Fruit fly (Drosophila melanogaster) whole organism, wandering third instar larva: Measurements from ENCODE around the gene CG31560.

Experiments
- Abd-B ChIP-seq: fragments of >200 bp; optimal IDR thresholded peaks from 2 replicates; lab custom pipeline; 2017; ENCODE audit warnings: missing biosample characterization, missing genetic modification characterization
- CG9705 ChIP-seq: fragments of 200-800 bp; sonication (Bioruptor generic); optimal IDR thresholded peaks from 2 replicates; lab custom pipeline; 2018; ENCODE audit warnings: missing biosample characterization, mild to moderate bottlenecking, missing genetic modification characterization
- CrebA ChIP-seq: fragments of 200-800 bp; sonication (Bioruptor generic); optimal IDR thresholded peaks from 2 replicates; lab custom pipeline; 2016; ENCODE audit warnings: missing biosample characterization, mild to moderate bottlenecking, missing genetic modification characterization, borderline replicate concordance
- Dfd ChIP-seq: fragments of >200 bp; optimal IDR thresholded peaks from 2 replicates; lab custom pipeline; 2017; ENCODE audit warnings: missing biosample characterization, missing genetic modification characterization
- Dif ChIP-seq: fragments of 200-275, 200-300 bp; sonication (Bioruptor generic); optimal IDR thresholded peaks from 2 replicates; lab custom pipeline; 2018; ENCODE audit warnings: missing biosample characterization, missing genetic modification characterization; ENCODE audit not compliant: partially characterized antibody
- HLH106 ChIP-seq: fragments of 200-800 bp; optimal IDR thresholded peaks from 3 replicates; lab custom pipeline; 2019; ENCODE audit warnings: missing biosample characterization, mild to moderate bottlenecking, missing genetic modification characterization, moderate library complexity
- Hnf4 ChIP-seq: fragments of 200-800 bp; sonication (Bioruptor generic); optimal IDR thresholded peaks from 2 replicates; lab custom pipeline; 2016; ENCODE audit warnings: missing biosample characterization, mild to moderate bottlenecking, missing genetic modification characterization
- Hr78 ChIP-seq: fragments of >200 bp; optimal IDR thresholded peaks from 2 replicates; lab custom pipeline; 2017; ENCODE audit warnings: missing biosample characterization, missing genetic modification characterization
- Hr83 ChIP-seq: fragments of 200-300 bp; sonication (Bioruptor generic); optimal IDR thresholded peaks from 2 replicates; lab custom pipeline; 2016; ENCODE audit warnings: missing biosample characterization, mild to moderate bottlenecking, missing genetic modification characterization, moderate library complexity; ENCODE audit not compliant: poor library complexity, severe bottlenecking
- Jra ChIP-seq: sonication (Bioruptor generic); optimal IDR thresholded peaks from 2 replicates; lab custom pipeline; 2016; ENCODE audit warnings: missing biosample characterization, missing genetic modification characterization
- Mio ChIP-seq: sonication (Bioruptor generic); optimal IDR thresholded peaks from 2 replicates; lab custom pipeline; 2016; ENCODE audit warnings: missing biosample characterization, missing genetic modification characterization
- Myc ChIP-seq: fragments of >200 bp; optimal IDR thresholded peaks from 2 replicates; lab custom pipeline; 2017
- N ChIP-seq: fragments of >200 bp; optimal IDR thresholded peaks from 2 replicates; lab custom pipeline; 2018; ENCODE audit warnings: missing biosample characterization, missing external identifiers, missing genetic modification characterization
- OdsH ChIP-seq: fragments of 200-800 bp; sonication (Bioruptor generic); optimal IDR thresholded peaks from 2 replicates; lab custom pipeline; 2016; ENCODE audit warnings: missing biosample characterization, mild to moderate bottlenecking, missing genetic modification characterization
- Rel ChIP-seq, 2 experiments: fragments of 200-800 bp; sonication (Bioruptor generic) in 1 of 2; optimal IDR thresholded peaks; 2 replicates in 1 of 2; 3 replicates in 1 of 2; lab custom pipeline; 2016 to 2019; ENCODE audit warnings: mild to moderate bottlenecking in 2 of 2, missing biosample characterization in 2 of 2, missing genetic modification characterization in 2 of 2, moderate library complexity in 1 of 2
- Sp1 ChIP-seq: fragments of 200-800 bp; sonication (Bioruptor generic); optimal IDR thresholded peaks from 3 replicates; lab custom pipeline; 2019; ENCODE audit warnings: missing biosample characterization, mild to moderate bottlenecking, missing genetic modification characterization, moderate library complexity
- br ChIP-seq: fragments of 200-800 bp; sonication (Bioruptor generic); optimal IDR thresholded peaks from 2 replicates; lab custom pipeline; 2016; ENCODE audit warnings: missing biosample characterization, missing genetic modification characterization
- dl ChIP-seq, 2 experiments: fragments of 175-275, 200-275 bp in 1 of 2; fragments of 200-275 bp in 1 of 2; sonication (Bioruptor generic); optimal IDR thresholded peaks; lab custom pipeline; 2018; ENCODE audit warnings: mild to moderate bottlenecking in 2 of 2, missing biosample characterization in 2 of 2, missing genetic modification characterization in 2 of 2, moderate library complexity in 2 of 2; ENCODE audit not compliant: partially characterized antibody in 2 of 2, insufficient read depth in 1 of 2
- dmrt93B ChIP-seq: fragments of 200-800 bp; sonication (Bioruptor generic); optimal IDR thresholded peaks from 2 replicates; lab custom pipeline; 2018; ENCODE audit warnings: missing biosample characterization, mild to moderate bottlenecking, missing genetic modification characterization
- dsf ChIP-seq: sonication (Bioruptor generic); optimal IDR thresholded peaks from 2 replicates; lab custom pipeline; 2016; ENCODE audit warnings: missing biosample characterization, missing genetic modification characterization, borderline replicate concordance
- ey ChIP-seq: fragments of 200-800 bp; sonication (Bioruptor generic); optimal IDR thresholded peaks from 2 replicates; lab custom pipeline; 2016; ENCODE audit warnings: missing biosample characterization, missing genetic modification characterization
- foxo ChIP-seq, 2 experiments: fragments of 200-800 bp; sonication (Bioruptor generic); optimal IDR thresholded peaks; 2 replicates in 1 of 2; 3 replicates in 1 of 2; lab custom pipeline; 2016 to 2017; ENCODE audit warnings: missing biosample characterization in 2 of 2, missing genetic modification characterization in 2 of 2
- fru ChIP-seq: fragments of 200-800 bp; sonication (Bioruptor generic); optimal IDR thresholded peaks from 3 replicates; lab custom pipeline; 2016; ENCODE audit warnings: missing biosample characterization, mild to moderate bottlenecking, missing genetic modification characterization
- jim ChIP-seq: fragments of 175-275, 200-325 bp; sonication (Bioruptor generic); optimal IDR thresholded peaks from 2 replicates; lab custom pipeline; 2016; ENCODE audit warnings: missing biosample characterization, mild to moderate bottlenecking, missing genetic modification characterization
- lola ChIP-seq: fragments of >200 bp; optimal IDR thresholded peaks from 2 replicates; lab custom pipeline; 2017; ENCODE audit warnings: missing biosample characterization, missing genetic modification characterization
- psq ChIP-seq: fragments of 200-800 bp; sonication (Bioruptor generic); optimal IDR thresholded peaks from 3 replicates; lab custom pipeline; 2017; ENCODE audit warnings: missing biosample characterization, mild to moderate bottlenecking, missing genetic modification characterization, moderate library complexity
- sage ChIP-seq: fragments of 200-800 bp; sonication (Bioruptor generic); optimal IDR thresholded peaks from 2 replicates; lab custom pipeline; 2016; ENCODE audit warnings: missing biosample characterization, mild to moderate bottlenecking, missing genetic modification characterization
- sv ChIP-seq: fragments of 200-800 bp; sonication (Bioruptor generic); optimal IDR thresholded peaks from 3 replicates; lab custom pipeline; 2016; ENCODE audit warnings: missing biosample characterization, missing genetic modification characterization
- tai ChIP-seq: sonication (Bioruptor generic); optimal IDR thresholded peaks from 2 replicates; lab custom pipeline; 2016; ENCODE audit warnings: missing biosample characterization, missing genetic modification characterization
- woc ChIP-seq: sonication (Bioruptor generic); optimal IDR thresholded peaks from 2 replicates; lab custom pipeline; 2016; ENCODE audit warnings: missing biosample characterization, mild to moderate bottlenecking, missing genetic modification characterization

Gene CG31560

DNA sequence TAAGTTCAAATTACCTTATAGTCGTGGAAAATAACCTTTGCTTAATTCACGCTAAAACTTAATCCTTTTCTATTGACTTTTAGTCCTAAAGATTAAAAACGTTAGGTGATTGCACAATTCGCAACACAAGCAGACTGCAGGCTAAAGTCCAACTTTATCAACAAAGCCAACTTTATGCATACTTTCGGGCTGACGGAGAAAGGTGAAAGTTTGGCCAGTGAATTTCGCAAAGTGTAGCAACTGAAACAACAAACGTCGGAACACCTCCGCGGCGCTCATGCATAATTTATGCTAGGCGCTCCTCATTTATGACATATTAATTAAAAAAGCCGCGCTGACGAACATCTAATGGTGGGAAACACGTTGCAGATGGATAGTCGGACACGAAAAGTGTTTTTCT, 39.8 kb upstream of the CG31560 start:
- TF ChIP-seq Mio (GFP tag; lab: Kevin White, UChicago) (no peak), psq (GFP tag; lab: Kevin White, UChicago) (no peak), Dfd (GFP tag; lab: Kevin White, UChicago) (no peak), woc (GFP tag; lab: Kevin White, UChicago) (no peak), jim (GFP tag; lab: Kevin White, UChicago) (no peak), Abd-B (GFP tag; lab: Kevin White, UChicago) (no peak), CG9705 (GFP tag; lab: Kevin White, UChicago) (no peak), Sp1 (GFP tag; lab: Kevin White, UChicago) (no peak), sage (no peak), ey (GFP tag; lab: Kevin White, UChicago) (no peak), Hr83 (no peak), dsf (GFP tag; lab: Kevin White, UChicago) (no peak), tai (GFP tag; lab: Kevin White, UChicago) (no peak)

DNA sequence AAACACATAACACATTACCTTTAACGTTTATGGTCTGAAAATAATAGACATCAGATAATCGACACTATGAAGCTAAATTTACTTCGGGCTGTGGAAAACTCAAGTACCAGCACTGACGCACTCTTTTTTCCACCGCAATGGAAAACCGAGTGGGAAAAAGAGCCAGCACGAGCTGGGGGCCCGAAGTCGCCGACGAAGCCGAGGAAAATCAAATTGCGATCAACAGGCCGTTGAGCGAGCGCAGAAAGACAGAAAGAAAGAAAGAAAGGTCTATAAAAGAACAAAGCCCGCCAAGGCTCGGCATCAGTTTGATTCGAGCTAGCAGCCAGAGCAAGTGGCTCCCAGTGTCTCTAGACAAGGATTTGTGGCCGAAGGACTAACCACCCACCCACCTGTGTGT, 31.5 kb upstream of the CG31560 start, which contains the start of gene Osi12:
Gene Osi12 (plus strand): TSS at position 301 of the 400 bp plus-strand sequence.
- no peak for TF ChIP-seq Myc (lab: Kevin White, UChicago)

DNA sequence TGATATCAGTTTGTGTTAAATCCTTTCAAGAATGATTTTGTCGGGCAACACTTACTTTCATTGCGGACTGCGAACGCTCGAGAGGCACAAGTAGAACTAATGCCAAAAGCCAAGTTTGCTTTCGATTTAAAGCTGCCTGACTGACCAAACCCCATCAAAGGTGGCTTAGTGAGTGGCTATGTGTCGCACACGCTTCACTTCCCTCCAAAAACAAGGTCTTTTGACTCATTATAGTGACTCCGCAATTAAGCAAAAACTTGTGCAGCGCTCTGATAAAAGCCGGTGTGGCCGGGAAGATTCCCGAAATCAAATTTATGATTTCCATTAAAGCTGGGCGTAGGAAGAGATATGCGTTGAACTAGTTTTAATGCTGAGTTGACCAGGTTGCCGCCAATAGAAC, 24.7 kb upstream of the CG31560 start, which contains the start of gene CG15597:
Gene CG15597 (minus strand): TSS at position 101 of the 400 bp plus-strand sequence.
- TF ChIP-seq Hr78 (GFP tag; lab: Kevin White, UChicago) = no peak
- TF ChIP-seq Jra (GFP tag; lab: Kevin White, UChicago) = no peak
- TF ChIP-seq N = no peak
- no peak for TF ChIP-seq jim (GFP tag; lab: Kevin White, UChicago)
- TF ChIP-seq, all 38 proteins: peak for 0

DNA sequence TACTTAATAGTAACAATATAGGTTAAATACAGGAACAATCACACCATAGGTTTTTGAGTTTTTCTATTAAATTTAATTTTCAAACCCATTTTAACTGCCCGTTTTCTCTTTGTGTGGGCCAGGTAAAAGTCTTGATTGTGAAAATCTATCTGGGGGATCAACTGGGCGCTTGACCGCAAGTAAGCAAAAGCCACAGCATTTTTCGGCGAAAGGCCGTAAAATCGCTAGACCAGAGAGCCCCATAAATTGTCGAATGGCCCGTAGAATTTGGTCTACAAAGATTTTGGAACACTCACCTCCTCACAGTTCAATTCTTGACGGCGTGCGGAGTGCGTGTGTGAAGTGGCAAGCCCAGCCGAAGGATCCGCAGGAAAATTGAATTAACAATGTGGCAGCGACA, 22.3 kb upstream of the CG31560 start, which contains the start of gene CG15594:
Gene CG15594 (plus strand): TSS at position 301 of the 400 bp plus-strand sequence.
- TF ChIP-seq lola (GFP tag; lab: Kevin White, UChicago) (no peak), OdsH (GFP tag; lab: Kevin White, UChicago) (no peak), dmrt93B (GFP tag; lab: Kevin White, UChicago) (no peak), foxo (GFP tag; optimal IDR thresholded peaks at IDR 0.05; lab: Kevin White, UChicago) (no peak), jim (GFP tag; lab: Kevin White, UChicago) (no peak), psq (GFP tag; lab: Kevin White, UChicago) (no peak), fru (GFP tag; lab: Kevin White, UChicago) (no peak), Dif (GFP tag; lab: Kevin White, UChicago) (no peak), br (GFP tag; lab: Kevin White, UChicago) (no peak), HLH106 (no peak), Jra (GFP tag; lab: Kevin White, UChicago) (no peak), dl (GFP tag; optimal IDR thresholded peaks at IDR 0.05; lab: Kevin White, UChicago; ENCODE audit: insufficient read depth in 1 of 2, partially characterized antibody in 2 of 2) (no peak), tai (GFP tag; lab: Kevin White, UChicago) (no peak), Hnf4 (GFP tag; lab: Kevin White, UChicago) (no peak), Abd-B (GFP tag; lab: Kevin White, UChicago) (no peak), sv (no peak)
- TF ChIP-seq, all 38 proteins: peak for 0

DNA sequence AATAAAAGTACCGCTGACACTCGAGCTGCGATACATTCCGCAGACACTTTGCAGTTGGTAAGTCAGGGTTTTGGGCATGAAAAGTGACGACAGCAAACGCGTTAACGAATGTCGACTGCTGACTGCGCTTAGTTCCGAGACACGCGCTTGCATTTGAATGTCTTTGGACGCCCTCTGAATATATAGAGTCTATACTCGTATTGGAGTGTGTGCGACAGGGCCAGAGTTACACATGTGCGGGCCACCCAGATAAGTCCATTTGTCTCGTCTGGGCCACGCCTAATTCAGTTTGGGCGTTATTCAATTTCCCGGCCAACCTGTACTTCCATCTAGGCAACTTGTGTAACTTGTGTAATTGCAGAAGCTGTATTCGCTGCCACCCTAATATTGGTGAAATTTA, 19.5 kb upstream of the CG31560 start:
- TF ChIP-seq CrebA (GFP tag; lab: Kevin White, UChicago) = no peak
- TF ChIP-seq Dfd (GFP tag; lab: Kevin White, UChicago) = no peak
- no peak for TF ChIP-seq CG9705 (GFP tag; lab: Kevin White, UChicago)
- TF ChIP-seq Abd-B (GFP tag; lab: Kevin White, UChicago) = no peak
- TF ChIP-seq Dif (GFP tag; lab: Kevin White, UChicago) = no peak
- TF ChIP-seq Rel (GFP tag; optimal IDR thresholded peaks at IDR 0.05; lab: Kevin White, UChicago) = no peak
- no peak for TF ChIP-seq Rel (tag; optimal IDR thresholded peaks at IDR 0.05; lab: Kevin White, UChicago)
